Fruit fly (Drosophila melanogaster): Measurements from ENCODE around the gene Fur1.

Gene Fur1

DNA sequence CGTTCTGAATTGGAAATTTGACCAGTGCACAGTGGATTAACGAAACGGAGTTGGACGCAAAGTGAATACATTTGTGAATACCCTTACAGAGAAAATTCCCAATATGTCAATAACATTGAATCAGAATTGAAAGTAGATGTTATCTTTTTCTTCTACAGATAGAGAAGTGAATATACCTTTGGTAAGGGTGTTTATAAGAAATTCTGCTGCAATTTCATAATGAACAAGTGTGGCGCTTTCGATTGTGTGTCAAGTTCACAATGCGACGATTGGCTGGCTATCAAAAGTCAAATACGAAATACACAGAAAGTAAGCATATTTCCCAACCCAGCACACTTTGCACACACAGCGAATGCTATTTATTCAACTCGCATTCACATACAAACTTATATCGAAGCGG, 24.5 kb downstream of the Fur1 start (continued):
- TF ChIP-seq Spps (tag; optimal IDR thresholded peaks at IDR 0.05) (no peak), nmo (GFP tag; optimal IDR thresholded peaks at IDR 0.05) (peak; percentile 11), CG17361 (GFP tag; IDR thresholded peaks at IDR 0.05) (no peak), fu2 (GFP tag; optimal IDR thresholded peaks at IDR 0.05) (no peak), CG15479 (GFP tag; optimal IDR thresholded peaks at IDR 0.05) (no peak), CG4404 (GFP tag; IDR thresholded peaks at IDR 0.05) (no peak), ab (GFP tag; optimal IDR thresholded peaks at IDR 0.05) (no peak), repo (GFP tag; optimal IDR thresholded peaks at IDR 0.05) (no peak), ATbp (GFP tag; optimal IDR thresholded peaks at IDR 0.05) (no peak), lbe (GFP tag; optimal IDR thresholded peaks at IDR 0.05) (no peak), Awh (GFP tag; IDR thresholded peaks at IDR 0.05) (no peak), Lim3 (GFP tag; IDR thresholded peaks at IDR 0.05) (no peak), run (tag; optimal IDR thresholded peaks at IDR 0.05) (no peak), kay (GFP tag; optimal IDR thresholded peaks at IDR 0.05) (no peak), CG14965 (GFP tag; optimal IDR thresholded peaks at IDR 0.05; ENCODE audit: borderline replicate concordance) (no peak), CG12236 (GFP tag; optimal IDR thresholded peaks at IDR 0.05) (no peak), sima (GFP tag; optimal IDR thresholded peaks at IDR 0.05) (no peak), dimm (GFP tag; IDR thresholded peaks at IDR 0.05) (no peak), dpn (GFP tag; optimal IDR thresholded peaks at IDR 0.05) (peak in 1 of 2 experiments; percentile 9), zen (tag; optimal IDR thresholded peaks at IDR 0.05) (no peak), CG12071 (GFP tag; optimal IDR thresholded peaks at IDR 0.05) (no peak), wek (GFP tag; optimal IDR thresholded peaks at IDR 0.05) (no peak), jumu (GFP tag; optimal IDR thresholded peaks at IDR 0.05) (no peak), CG7928 (GFP tag; optimal IDR thresholded peaks at IDR 0.05) (no peak), CG14050 (GFP tag; IDR thresholded peaks at IDR 0.05) (no peak), hbn (GFP tag; IDR thresholded peaks at IDR 0.05; ENCODE audit: partially characterized antibody) (no peak), Chrac-16 (GFP tag; optimal IDR thresholded peaks at IDR 0.05) (no peak), D (optimal IDR thresholded peaks at IDR 0.05) (no peak), D (GFP tag; optimal IDR thresholded peaks at IDR 0.05) (no peak), Poxn (GFP tag; IDR thresholded peaks at IDR 0.05) (no peak), maf-S (GFP tag; optimal IDR thresholded peaks at IDR 0.05) (no peak), ranshi (GFP tag; IDR thresholded peaks at IDR 0.05) (no peak), grn (GFP tag; optimal IDR thresholded peaks at IDR 0.05) (no peak), CG6791 (GFP tag; IDR thresholded peaks at IDR 0.05; ENCODE audit: partially characterized antibody) (no peak), Vsx1 (GFP tag; optimal IDR thresholded peaks at IDR 0.05) (no peak), CG18476 (GFP tag; optimal IDR thresholded peaks at IDR 0.05) (no peak), CG13424 (tag; optimal IDR thresholded peaks at IDR 0.05) (no peak), NFAT (GFP tag; IDR thresholded peaks at IDR 0.05) (no peak), vvl (GFP tag; IDR thresholded peaks at IDR 0.05) (peak; percentile 21; the same call in 1 of the 2 replicates), sens-2 (GFP tag; IDR thresholded peaks at IDR 0.05) (no peak), CG2129 (GFP tag; IDR thresholded peaks at IDR 0.05; ENCODE audit: partially characterized antibody) (no peak), Rx (GFP tag; IDR thresholded peaks at IDR 0.05) (no peak), CG8924 (tag; optimal IDR thresholded peaks at IDR 0.05) (no peak), NfI (GFP tag; optimal IDR thresholded peaks at IDR 0.05) (no peak), Oaz (GFP tag; IDR thresholded peaks at IDR 0.05) (no peak), Xrp1 (GFP tag; IDR thresholded peaks at IDR 0.05) (0 out of 2 replicates have a peak, but pooled peaks have one; percentile 10), eyg (GFP tag; optimal IDR thresholded peaks at IDR 0.05) (no peak), bcd (GFP tag; optimal IDR thresholded peaks at IDR 0.05) (no peak), CG18599 (GFP tag; optimal IDR thresholded peaks at IDR 0.05) (no peak), slbo (GFP tag; IDR thresholded peaks at IDR 0.05) (no peak), nerfin-1 (tag; optimal IDR thresholded peaks at IDR 0.05) (no peak), zfh1 (GFP tag; IDR thresholded peaks at IDR 0.05) (no peak)
